Worm (Caenorhabditis elegans): ENCODE results near the gene pfd-2.
A peak's percentile ranks its signal among the peaks of the same experiment; 100 is the strongest.

pfd-2 gene

DNA sequence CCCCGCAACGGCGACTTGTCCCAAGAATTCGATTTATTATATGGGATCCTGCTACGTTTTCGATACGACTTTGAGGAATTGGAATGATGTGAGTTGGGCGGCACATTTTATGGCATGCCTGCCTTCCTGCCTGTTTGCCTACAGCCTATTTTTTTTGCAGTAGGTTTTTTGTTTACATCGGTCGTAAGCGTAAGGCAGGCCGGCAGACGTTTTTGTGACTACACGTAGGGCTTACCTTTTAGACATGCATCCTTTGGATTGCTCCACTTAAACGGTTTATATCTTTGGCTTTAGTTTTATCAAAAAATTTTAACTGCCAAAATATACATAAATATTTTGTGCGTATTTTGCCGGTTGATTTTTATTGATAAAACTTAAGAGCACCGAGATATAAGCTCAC lies 32.7 kb downstream of the pfd-2 start (continued):
- no peak for TF ChIP-seq ztf-25 (GFP tag; IDR thresholded peaks at IDR 0.05)
- TF ChIP-seq lir-1 (GFP tag; conservative IDR thresholded peaks at IDR 0.05), result no peak
- TF ChIP-seq let-526 (GFP tag; IDR thresholded peaks at IDR 0.05), result no peak
- no peak for TF ChIP-seq hmg-1.2 (GFP tag; IDR thresholded peaks at IDR 0.05)
- no peak for TF ChIP-seq lin-40 (tag; optimal IDR thresholded peaks at IDR 0.05)

DNA sequence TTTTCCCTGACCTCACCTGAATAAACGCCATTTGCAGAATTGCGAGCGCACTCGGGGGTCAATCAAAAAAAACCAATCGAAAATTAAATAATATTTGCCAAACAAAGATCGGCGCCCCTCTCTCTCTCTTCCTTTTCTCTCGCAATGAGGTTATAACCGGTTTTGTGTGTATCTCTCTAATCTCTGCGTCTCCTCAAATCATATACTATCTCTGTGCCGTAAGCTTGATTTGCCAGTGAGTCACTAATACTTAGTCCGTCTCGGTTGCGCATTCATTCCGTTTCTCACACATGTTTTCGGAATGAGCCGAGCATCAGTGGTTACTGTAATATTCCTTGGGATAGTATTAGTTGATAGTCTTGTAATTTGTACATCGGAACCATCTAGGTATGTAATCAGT lies 35.6 kb downstream of the pfd-2 start:
- no peak for TF ChIP-seq madf-8 (GFP tag; conservative IDR thresholded peaks at IDR 0.05)
- TF ChIP-seq hmg-1.2 (GFP tag; IDR thresholded peaks at IDR 0.05), result peak; percentile 72
- TF ChIP-seq ceh-40 (GFP tag; IDR thresholded peaks at IDR 0.05), result no peak
- no peak for TF ChIP-seq fkh-3 (tag; optimal IDR thresholded peaks at IDR 0.05)
- TF ChIP-seq Y95B8A.8 (GFP tag; IDR thresholded peaks at IDR 0.05), result no peak

DNA sequence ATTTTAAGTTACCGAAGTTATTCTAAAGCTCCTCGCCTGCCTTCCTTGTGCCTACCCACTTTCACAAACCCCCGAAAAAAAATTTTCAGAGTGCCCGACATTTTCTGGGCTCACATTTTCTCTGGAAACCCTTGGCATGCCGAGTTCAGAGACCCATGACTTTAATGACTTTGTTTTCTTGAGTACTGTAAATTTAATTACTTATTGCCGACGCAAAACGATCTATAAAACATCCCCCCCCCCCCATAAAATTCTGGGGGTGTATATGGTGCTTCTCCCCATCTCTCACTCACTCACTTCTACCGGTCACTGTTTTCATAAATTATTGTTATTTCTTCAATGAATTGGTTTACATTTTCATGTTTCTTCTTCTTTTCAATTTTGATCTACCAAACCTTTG lies 41.4 kb downstream of the pfd-2 start, which contains the start of gene try-9:
TSS of gene try-9 (plus strand) at position 301 of the 400 bp plus-strand sequence.
- TF ChIP-seq lin-26 (GFP tag; IDR thresholded peaks at IDR 0.05), result no peak
- no peak for TF ChIP-seq F57A8.1 (GFP tag; optimal IDR thresholded peaks at IDR 0.05)
- TF ChIP-seq attf-6 (GFP tag; IDR thresholded peaks at IDR 0.05), result no peak
- no peak for TF ChIP-seq ama-1 (optimal IDR thresholded peaks at IDR 0.05)
- no peak for TF ChIP-seq ama-1 (GFP tag; optimal IDR thresholded peaks at IDR 0.05)
- TF ChIP-seq ztf-6 (GFP tag; IDR thresholded peaks at IDR 0.05), result no peak
- TF ChIP-seq tbp1 (GFP tag; optimal IDR thresholded peaks at IDR 0.05), result no peak
- no peak for TF ChIP-seq F55B11.4 (tag; optimal IDR thresholded peaks at IDR 0.05; ENCODE audit: borderline replicate concordance, insufficient read depth)
- no peak for TF ChIP-seq snpc-4 (GFP tag; optimal IDR thresholded peaks at IDR 0.05)
- no peak for TF ChIP-seq snpc-4 (tag; optimal IDR thresholded peaks at IDR 0.05)
- TF ChIP-seq let-607 (tag; optimal IDR thresholded peaks at IDR 0.05), result no peak
- TF ChIP-seq F33H1.4 (GFP tag; IDR thresholded peaks at IDR 0.05), result no peak
- TF ChIP-seq tlf-1 (GFP tag; optimal IDR thresholded peaks at IDR 0.05), result no peak
- no peak for TF ChIP-seq T26A5.8 (tag; optimal IDR thresholded peaks at IDR 0.05)

DNA sequence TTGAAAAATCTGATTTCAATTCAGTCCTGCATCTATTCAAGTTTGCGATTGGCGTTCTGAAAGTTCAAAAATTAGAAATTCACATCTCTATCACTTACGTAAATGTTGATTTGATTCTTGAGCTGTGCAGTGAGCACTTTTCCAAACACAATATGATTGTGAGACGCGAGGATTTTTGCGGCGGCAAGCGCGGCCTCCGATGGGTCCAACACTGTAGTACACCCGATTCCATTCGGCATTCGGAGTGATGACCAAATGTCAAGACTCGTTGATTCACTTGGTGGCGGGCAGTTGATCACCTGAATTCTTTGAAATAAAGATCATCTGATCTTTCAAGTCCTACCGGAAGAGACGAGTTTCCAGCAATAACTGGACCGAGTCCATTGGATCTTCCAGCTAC lies 43.2 kb downstream of the pfd-2 start:
- TF ChIP-seq snpc-1.1 (tag; optimal IDR thresholded peaks at IDR 0.05; ENCODE audit: insufficient read depth) (no peak), zim-3 (tag; optimal IDR thresholded peaks at IDR 0.05) (no peak), pha-4 (tag; optimal IDR thresholded peaks at IDR 0.05) (no peak)

DNA sequence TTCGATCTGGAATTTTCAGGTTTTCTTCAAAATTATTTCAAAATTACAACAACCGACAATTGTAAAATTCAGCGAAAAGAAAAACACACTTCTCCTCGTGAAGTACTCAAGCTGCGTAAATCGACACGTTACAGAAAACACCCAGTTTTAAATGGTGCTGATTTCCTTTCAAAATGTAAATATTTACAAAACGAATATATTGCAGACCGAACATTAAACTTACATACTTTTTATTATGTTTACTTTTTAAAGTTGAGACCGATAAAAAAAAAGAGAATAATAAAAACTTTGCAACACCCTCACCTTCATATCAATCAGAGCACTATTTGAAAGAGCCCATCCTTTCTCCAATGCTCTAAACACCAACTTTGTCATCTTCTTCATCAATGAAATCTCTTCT lies 44.3 kb downstream of the pfd-2 start:
- no peak for TF ChIP-seq xnd-1 (tag; optimal IDR thresholded peaks at IDR 0.05)
- TF ChIP-seq mes-4 (tag; optimal IDR thresholded peaks at IDR 0.05), result no peak
- no peak for TF ChIP-seq B0035.1 (tag; optimal IDR thresholded peaks at IDR 0.05)

DNA sequence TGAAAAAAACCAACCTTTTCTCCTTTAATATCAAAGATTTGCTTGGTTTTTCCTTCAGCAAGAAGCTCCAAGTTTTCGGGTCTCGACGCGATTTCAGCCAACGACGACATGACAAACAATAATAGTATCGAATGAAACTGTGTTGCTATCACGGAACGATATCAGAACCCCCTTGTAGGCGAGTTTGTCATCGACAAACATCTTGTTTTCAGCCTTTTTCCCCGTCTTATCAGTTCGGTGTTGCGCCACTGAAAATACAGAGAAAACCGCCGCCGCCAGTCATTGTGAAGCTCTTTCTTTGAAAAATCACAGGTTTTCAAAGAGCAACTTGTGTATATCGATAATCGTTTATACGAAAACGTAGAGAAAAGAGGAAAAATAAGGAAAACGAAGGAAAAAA lies 45.9 kb downstream of the pfd-2 start, which contains the start of gene paic-1:
TSS of gene paic-1 (minus strand) at position 120 of the 400 bp plus-strand sequence.
- TF ChIP-seq ztf-25 (GFP tag; IDR thresholded peaks at IDR 0.05), result no peak
- no peak for TF ChIP-seq nhr-90 (tag; optimal IDR thresholded peaks at IDR 0.05)
- no peak for TF ChIP-seq somi-1 (GFP tag; optimal IDR thresholded peaks at IDR 0.05)
- TF ChIP-seq mes-4 (tag; optimal IDR thresholded peaks at IDR 0.05), result no peak
- TF ChIP-seq ztf-26 (tag; optimal IDR thresholded peaks at IDR 0.05), result no peak
- no peak for TF ChIP-seq ets-4 (GFP tag; optimal IDR thresholded peaks at IDR 0.05)
- no peak for TF ChIP-seq chd-7 (tag; optimal IDR thresholded peaks at IDR 0.05)
- no peak for TF ChIP-seq F39B2.1 (GFP tag; IDR thresholded peaks at IDR 0.05)
- TF ChIP-seq K11D2.4 (GFP tag; IDR thresholded peaks at IDR 0.05), result no peak
- no peak for TF ChIP-seq T26A5.8 (tag; optimal IDR thresholded peaks at IDR 0.05)
- no peak for TF ChIP-seq repo-1 (tag; optimal IDR thresholded peaks at IDR 0.05)
- TF ChIP-seq B0336.3 (GFP tag; IDR thresholded peaks at IDR 0.05), result peak; percentile 53; the same call in 1 of the 2 replicates
- TF ChIP-seq ama-1 (optimal IDR thresholded peaks at IDR 0.05), result no peak
- TF ChIP-seq ama-1 (GFP tag; optimal IDR thresholded peaks at IDR 0.05), result no peak
- peak in 1 of 3 experiments; percentile 37 for TF ChIP-seq lin-35 (GFP tag; optimal IDR thresholded peaks at IDR 0.05)
- TF ChIP-seq him-1 (tag; optimal IDR thresholded peaks at IDR 0.05), result no peak
- TF ChIP-seq F57C9.4 (tag; optimal IDR thresholded peaks at IDR 0.05), result no peak
- TF ChIP-seq let-607 (tag; optimal IDR thresholded peaks at IDR 0.05), result no peak
- TF ChIP-seq athp-1 (tag; optimal IDR thresholded peaks at IDR 0.05), result no peak
